Fruit fly (Drosophila melanogaster): ENCODE results near the gene ogre.

ogre gene

dm6 chrX:7001135-7001769 is 10.1 kb upstream of the ogre start (continued):
- TF ChIP-seq CG12071 (GFP tag; optimal IDR thresholded peaks at IDR 0.05) (no peak), H15 (GFP tag; IDR thresholded peaks at IDR 0.05) (no peak), CG3847 (GFP tag; IDR thresholded peaks at IDR 0.05) (peak; percentile 44; the same call in 1 of the 2 replicates), Adf1 (GFP tag; IDR thresholded peaks at IDR 0.05) (no peak), p53 (GFP tag; optimal IDR thresholded peaks at IDR 0.05) (no peak), CG10565 (GFP tag; optimal IDR thresholded peaks at IDR 0.05) (no peak), chif (GFP tag; optimal IDR thresholded peaks at IDR 0.05) (no peak), Bgb (GFP tag; IDR thresholded peaks at IDR 0.05; ENCODE audit: partially characterized antibody) (no peak), HLHmδ (GFP tag; optimal IDR thresholded peaks at IDR 0.05) (no peak), CG8359 (GFP tag; optimal IDR thresholded peaks at IDR 0.05; ENCODE audit: borderline replicate concordance) (no peak), C15 (GFP tag; IDR thresholded peaks at IDR 0.05) (no peak), CG31388 (GFP tag; optimal IDR thresholded peaks at IDR 0.05) (no peak), vvl (GFP tag; IDR thresholded peaks at IDR 0.05) (peak; percentile 74), Atf3 (GFP tag; optimal IDR thresholded peaks at IDR 0.05) (no peak), disco-r (GFP tag; optimal IDR thresholded peaks at IDR 0.05) (no peak), CG3065 (GFP tag; optimal IDR thresholded peaks at IDR 0.05) (no peak), aop (GFP tag; IDR thresholded peaks at IDR 0.05) (no peak), btn (GFP tag; optimal IDR thresholded peaks at IDR 0.05) (no peak), jigr1 (GFP tag; IDR thresholded peaks at IDR 0.05) (no peak), schlank (tag; optimal IDR thresholded peaks at IDR 0.05) (no peak), CG4360 (GFP tag; IDR thresholded peaks at IDR 0.05) (no peak), trh (GFP tag; optimal IDR thresholded peaks at IDR 0.05) (no peak), CG12391 (tag; optimal IDR thresholded peaks at IDR 0.05) (peak; percentile 47), Drgx (GFP tag; IDR thresholded peaks at IDR 0.05) (no peak; the same call in 1 of the 2 replicates), sqz (GFP tag; optimal IDR thresholded peaks at IDR 0.05) (no peak), CG7839 (tag; optimal IDR thresholded peaks at IDR 0.05) (peak; percentile 70), CG15601 (tag; optimal IDR thresholded peaks at IDR 0.05) (no peak), Chrac-16 (GFP tag; optimal IDR thresholded peaks at IDR 0.05) (peak; percentile 31), cas (GFP tag; IDR thresholded peaks at IDR 0.05) (no peak), chm (GFP tag; IDR thresholded peaks at IDR 0.05) (peak; percentile 38), MTF-1 (GFP tag; optimal IDR thresholded peaks at IDR 0.05; ENCODE audit: borderline replicate concordance) (no peak), dm (GFP tag; optimal IDR thresholded peaks at IDR 0.05) (no peak), CG11085 (GFP tag; IDR thresholded peaks at IDR 0.05) (0 out of 2 replicates have a peak, but pooled peaks have one; percentile 37), CG17802 (tag; optimal IDR thresholded peaks at IDR 0.05) (no peak), TFAM (GFP tag; optimal IDR thresholded peaks at IDR 0.05) (no peak), Ets97D (GFP tag; optimal IDR thresholded peaks at IDR 0.05) (no peak), CG2712 (tag; optimal IDR thresholded peaks at IDR 0.05) (peak; percentile 72), sr (GFP tag; IDR thresholded peaks at IDR 0.05) (no peak), Hsf (GFP tag; optimal IDR thresholded peaks at IDR 0.05) (peak; percentile 21), Antp (GFP tag; optimal IDR thresholded peaks at IDR 0.05) (no peak), tap (tag; optimal IDR thresholded peaks at IDR 0.05) (peak; percentile 58), sob (GFP tag; IDR thresholded peaks at IDR 0.05) (0 out of 2 replicates have a peak, but pooled peaks have one; percentile 49), ERR (GFP tag; optimal IDR thresholded peaks at IDR 0.05) (no peak), rib (GFP tag; IDR thresholded peaks at IDR 0.05) (peak; percentile 41; the same call in 1 of the 2 replicates), CG1792 (GFP tag; optimal IDR thresholded peaks at IDR 0.05) (peak; percentile 23), bsh (GFP tag; optimal IDR thresholded peaks at IDR 0.05) (peak in 1 of 2 experiments; percentile 53), Hmx (GFP tag; optimal IDR thresholded peaks at IDR 0.05) (no peak), lilli (GFP tag; optimal IDR thresholded peaks at IDR 0.05) (no peak), gro (GFP tag; optimal IDR thresholded peaks at IDR 0.05) (no peak), CG15011 (GFP tag; optimal IDR thresholded peaks at IDR 0.05) (peak; percentile 3), Doc3 (GFP tag; IDR thresholded peaks at IDR 0.05; ENCODE audit: partially characterized antibody) (no peak)

All from whole organism, embryonic.